Fruit fly (Drosophila melanogaster) whole organism, prepupa: Measurements from ENCODE around the gene CG14223.

Experiments used
- CG10631 ChIP-seq: fragments of 200-800 bp; sonication (Bioruptor generic); optimal IDR thresholded peaks from 2 replicates; lab custom pipeline; 2016; ENCODE audit warnings: missing biosample characterization, missing genetic modification characterization
- CG10669 ChIP-seq: fragments of 200-800 bp; sonication (Bioruptor generic); optimal IDR thresholded peaks from 3 replicates; lab custom pipeline; 2018; ENCODE audit warnings: missing biosample characterization, mild to moderate bottlenecking, missing genetic modification characterization, moderate library complexity
- CG11902 ChIP-seq: fragments of 200-800 bp; sonication (Bioruptor generic); optimal IDR thresholded peaks from 3 replicates; lab custom pipeline; 2016; ENCODE audit warnings: missing biosample characterization, missing genetic modification characterization
- CG15336 ChIP-seq: fragments of 200-800 bp; sonication (Bioruptor generic); IDR thresholded peaks from 2 replicates; pipeline ENCODE4 v1.3.6; 2022; ENCODE audit warnings: missing biosample characterization, missing genetic modification characterization
- CG1621 ChIP-seq: fragments of 200-800 bp; sonication (Bioruptor generic); optimal IDR thresholded peaks from 3 replicates; lab custom pipeline; 2018; ENCODE audit warnings: missing biosample characterization, mild to moderate bottlenecking, missing genetic modification characterization
- CG16779 ChIP-seq: fragments of 200-800 bp; sonication (Bioruptor generic); optimal IDR thresholded peaks from 3 replicates; lab custom pipeline; 2017; ENCODE audit warnings: missing biosample characterization, mild to moderate bottlenecking, missing genetic modification characterization
- CG3032 ChIP-seq: fragments of 200-800 bp; optimal IDR thresholded peaks from 2 replicates; lab custom pipeline; 2019; ENCODE audit warnings: missing biosample characterization, mild to moderate bottlenecking, missing genetic modification characterization, moderate library complexity
- CG31627 ChIP-seq: fragments of 200-800 bp; sonication (Bioruptor generic); optimal IDR thresholded peaks from 3 replicates; lab custom pipeline; 2016; ENCODE audit warnings: missing biosample characterization, missing genetic modification characterization
- CG3919 ChIP-seq: fragments of 200-800 bp; sonication (Bioruptor generic); optimal IDR thresholded peaks from 3 replicates; lab custom pipeline; 2016; ENCODE audit warnings: missing biosample characterization, missing genetic modification characterization
- CG4318 ChIP-seq: fragments of 200-800 bp; sonication (Bioruptor generic); optimal IDR thresholded peaks from 3 replicates; lab custom pipeline; 2017; ENCODE audit warnings: missing biosample characterization, mild to moderate bottlenecking, missing genetic modification characterization
- CG6163 ChIP-seq: fragments of 200-800 bp; sonication (Bioruptor generic); IDR thresholded peaks from 3 replicates; pipeline ENCODE4 v1.3.6; 2022; ENCODE audit warnings: missing biosample characterization, missing genetic modification characterization
- CG6792 ChIP-seq: fragments of 200-800 bp; sonication (Bioruptor generic); optimal IDR thresholded peaks from 3 replicates; lab custom pipeline; 2016; ENCODE audit warnings: missing biosample characterization, missing genetic modification characterization
- CG6808 ChIP-seq: fragments of 200-800 bp; sonication (Bioruptor generic); optimal IDR thresholded peaks from 3 replicates; lab custom pipeline; 2017; ENCODE audit warnings: missing biosample characterization, missing genetic modification characterization, mild to moderate bottlenecking, moderate library complexity, missing genetic modification reagents
- CG6854 ChIP-seq: fragments of 200-800 bp; sonication (Bioruptor generic); optimal IDR thresholded peaks from 2 replicates; lab custom pipeline; 2017; ENCODE audit warnings: missing biosample characterization, mild to moderate bottlenecking, missing genetic modification characterization
- CG7368 ChIP-seq: fragments of 200-800 bp; sonication (Bioruptor generic); optimal IDR thresholded peaks from 3 replicates; lab custom pipeline; 2016; ENCODE audit warnings: missing biosample characterization, missing genetic modification characterization
- CG8119 ChIP-seq: fragments of 200-800 bp; sonication (Bioruptor generic); IDR thresholded peaks from 3 replicates; pipeline ENCODE4 v1.3.6; 2022; ENCODE audit warnings: missing biosample characterization, missing genetic modification characterization
- CG8319 ChIP-seq: fragments of 200-800 bp; sonication (Bioruptor generic); optimal IDR thresholded peaks from 3 replicates; lab custom pipeline; 2016; ENCODE audit warnings: missing biosample characterization, missing genetic modification characterization
- CG9139 ChIP-seq: fragments of 200-800 bp; sonication (Bioruptor generic); optimal IDR thresholded peaks from 3 replicates; lab custom pipeline; 2017; ENCODE audit warnings: missing biosample characterization, mild to moderate bottlenecking, missing genetic modification characterization
- Eip75B ChIP-seq: fragments of 200-800 bp; sonication (Bioruptor generic); optimal IDR thresholded peaks from 3 replicates; lab custom pipeline; 2016; ENCODE audit warnings: missing biosample characterization, missing genetic modification characterization
- Ets21C ChIP-seq: fragments of 200-800 bp; sonication (Bioruptor generic); optimal IDR thresholded peaks from 3 replicates; lab custom pipeline; 2016; ENCODE audit warnings: missing biosample characterization, missing genetic modification characterization
- Gug ChIP-seq: fragments of 200-800 bp; sonication (Bioruptor generic); IDR thresholded peaks from 2 replicates; pipeline ENCODE4 v1.3.6; 2022; ENCODE audit warnings: missing biosample characterization, missing genetic modification characterization
- Hr38 ChIP-seq: sonication (Bioruptor generic); optimal IDR thresholded peaks from 2 replicates; lab custom pipeline; 2016; ENCODE audit warnings: missing biosample characterization, missing genetic modification characterization
- Hr39 ChIP-seq: fragments of 200-800 bp; sonication (Bioruptor generic); optimal IDR thresholded peaks from 2 replicates; lab custom pipeline; 2016; ENCODE audit warnings: missing biosample characterization, missing genetic modification characterization
- Hr4 ChIP-seq: fragments of 200-800 bp; sonication (Bioruptor generic); optimal IDR thresholded peaks from 3 replicates; lab custom pipeline; 2016; ENCODE audit warnings: missing biosample characterization, missing genetic modification characterization
- Lpt ChIP-seq: fragments of 200-800 bp; sonication (Bioruptor generic); optimal IDR thresholded peaks from 3 replicates; lab custom pipeline; 2016; ENCODE audit warnings: missing biosample characterization, missing genetic modification characterization
- Met ChIP-seq: fragments of 200-800 bp; sonication (Bioruptor generic); optimal IDR thresholded peaks from 3 replicates; lab custom pipeline; 2016; ENCODE audit warnings: missing biosample characterization, missing genetic modification characterization
- OdsH ChIP-seq: fragments of 200-800 bp; sonication (Bioruptor generic); optimal IDR thresholded peaks from 3 replicates; lab custom pipeline; 2016; ENCODE audit warnings: missing biosample characterization, missing genetic modification characterization
- Smox ChIP-seq: fragments of 200-800 bp; sonication (Bioruptor generic); optimal IDR thresholded peaks from 3 replicates; lab custom pipeline; 2016; ENCODE audit warnings: missing biosample characterization, missing genetic modification characterization
- Sox102F ChIP-seq: fragments of 200-800 bp; sonication (Bioruptor generic); optimal IDR thresholded peaks from 2 replicates; lab custom pipeline; 2016; ENCODE audit warnings: missing biosample characterization, mild to moderate bottlenecking, missing genetic modification characterization
- Sox14 ChIP-seq: fragments of 200-800 bp; sonication (Bioruptor generic); optimal IDR thresholded peaks from 3 replicates; lab custom pipeline; 2016; ENCODE audit warnings: missing biosample characterization, missing genetic modification characterization
- Sox15 ChIP-seq: fragments of 200-800 bp; sonication (Bioruptor generic); optimal IDR thresholded peaks from 3 replicates; lab custom pipeline; 2016; ENCODE audit warnings: missing biosample characterization, missing genetic modification characterization
- achi ChIP-seq: fragments of 200-800 bp; sonication (Bioruptor generic); optimal IDR thresholded peaks from 3 replicates; lab custom pipeline; 2016; ENCODE audit warnings: missing biosample characterization, missing genetic modification characterization
- cyc ChIP-seq: fragments of 200-800 bp; sonication (Bioruptor generic); optimal IDR thresholded peaks from 3 replicates; lab custom pipeline; 2016; ENCODE audit warnings: missing biosample characterization, missing genetic modification characterization
- dac ChIP-seq: fragments of 200-800 bp; sonication (Bioruptor generic); optimal IDR thresholded peaks from 2 replicates; lab custom pipeline; 2017; ENCODE audit warnings: missing biosample characterization, mild to moderate bottlenecking, missing genetic modification characterization
- eg ChIP-seq: fragments of 200-800 bp; sonication (Bioruptor generic); IDR thresholded peaks from 3 replicates; pipeline ENCODE4 v1.3.6; 2022; ENCODE audit warnings: missing biosample characterization, missing genetic modification characterization
- fkh ChIP-seq: fragments of 200-800 bp; sonication (Bioruptor generic); optimal IDR thresholded peaks from 3 replicates; lab custom pipeline; 2017; ENCODE audit warnings: missing biosample characterization, mild to moderate bottlenecking, missing genetic modification characterization, moderate library complexity
- net ChIP-seq: fragments of 200-800 bp; sonication (Bioruptor generic); optimal IDR thresholded peaks from 3 replicates; lab custom pipeline; 2016; ENCODE audit warnings: missing biosample characterization, missing genetic modification characterization
- pdm3 ChIP-seq: fragments of 200-800 bp; sonication (Bioruptor generic); optimal IDR thresholded peaks from 3 replicates; lab custom pipeline; 2016; ENCODE audit warnings: missing biosample characterization, missing genetic modification characterization
- spab ChIP-seq: fragments of 200-800 bp; sonication (Bioruptor generic); optimal IDR thresholded peaks from 2 replicates; lab custom pipeline; 2017; ENCODE audit warnings: missing biosample characterization, mild to moderate bottlenecking, missing genetic modification characterization, missing genetic modification reagents
- ss ChIP-seq, 2 experiments: fragments of 200-800 bp; sonication (Bioruptor generic); optimal IDR thresholded peaks; 2 replicates in 1 of 2; 3 replicates in 1 of 2; lab custom pipeline; 2017 to 2018; ENCODE audit warnings: mild to moderate bottlenecking in 2 of 2, missing biosample characterization in 2 of 2, missing genetic modification characterization in 2 of 2, moderate library complexity in 1 of 2
- svp ChIP-seq: fragments of 200-800 bp; sonication (Bioruptor generic); peaks from one replicate; lab custom pipeline; 2016; ENCODE audit warnings: missing biosample characterization, missing genetic modification characterization
- topi ChIP-seq: fragments of 200-800 bp; sonication (Bioruptor generic); optimal IDR thresholded peaks from 3 replicates; lab custom pipeline; 2016; ENCODE audit warnings: missing biosample characterization, missing genetic modification characterization
- vri ChIP-seq: fragments of 200-800 bp; sonication (Bioruptor generic); optimal IDR thresholded peaks from 3 replicates; lab custom pipeline; 2016; ENCODE audit warnings: missing biosample characterization, mild to moderate bottlenecking, missing genetic modification characterization

Gene CG14223

dm6 chrX:19683040-19683875, 19.5 kb upstream of the CG14223 start, which contains the start of the genes dome and Ubqn (continued):
- TF ChIP-seq CG7368: peak; percentile 0
- TF ChIP-seq achi (GFP tag; lab: Kevin White, UChicago): no peak
- no peak for TF ChIP-seq CG6163 (GFP tag; lab: Robert Waterston, UW)
- TF ChIP-seq Met (GFP tag; lab: Kevin White, UChicago): no peak
- peak; percentile 9 for TF ChIP-seq CG3032 (tag; lab: Kevin White, UChicago)
- TF ChIP-seq ss (GFP tag; optimal IDR thresholded peaks at IDR 0.05; lab: Kevin White, UChicago): peak in 1 of 2 experiments; percentile 36
- no peak for TF ChIP-seq CG9139 (GFP tag; lab: Kevin White, UChicago)
- no peak for TF ChIP-seq CG8119 (GFP tag; lab: Robert Waterston, UW)
- no peak for TF ChIP-seq CG11902 (GFP tag; lab: Kevin White, UChicago)
- TF ChIP-seq CG6854 (GFP tag; lab: Kevin White, UChicago): peak; percentile 82
- peak; percentile 22 for TF ChIP-seq topi (GFP tag; lab: Kevin White, UChicago)

dm6 chrX:19679207-19679606, 15.4 kb upstream of the CG14223 start:
- TF ChIP-seq Eip75B (GFP tag; lab: Kevin White, UChicago) (no peak), Hr38 (no peak), CG4318 (GFP tag; lab: Kevin White, UChicago) (no peak), Ets21C (GFP tag; lab: Kevin White, UChicago) (no peak), CG15336 (GFP tag; lab: Robert Waterston, UW) (no peak), vri (GFP tag; lab: Kevin White, UChicago) (no peak), cyc (no peak), Sox14 (GFP tag; lab: Kevin White, UChicago) (no peak), Smox (GFP tag; lab: Kevin White, UChicago) (no peak), CG6163 (GFP tag; lab: Robert Waterston, UW) (no peak), CG31627 (GFP tag; lab: Kevin White, UChicago) (no peak), CG16779 (tag; lab: Kevin White, UChicago) (no peak), net (GFP tag; lab: Kevin White, UChicago) (no peak), OdsH (GFP tag; lab: Kevin White, UChicago) (no peak), CG6808 (GFP tag; lab: Kevin White, UChicago) (no peak), spab (GFP tag; lab: Kevin White, UChicago) (no peak), CG10669 (no peak), Gug (GFP tag; lab: Robert Waterston, UW) (no peak)

dm6 chrX:19675662-19676061, 11.9 kb upstream of the CG14223 start, which contains the start of gene et:
Gene et, minus strand, starts transcription at chrX:19675891.
- TF ChIP-seq topi (GFP tag; lab: Kevin White, UChicago) (no peak), svp (GFP tag; lab: Kevin White, UChicago) (peak; percentile 79)

DNA sequence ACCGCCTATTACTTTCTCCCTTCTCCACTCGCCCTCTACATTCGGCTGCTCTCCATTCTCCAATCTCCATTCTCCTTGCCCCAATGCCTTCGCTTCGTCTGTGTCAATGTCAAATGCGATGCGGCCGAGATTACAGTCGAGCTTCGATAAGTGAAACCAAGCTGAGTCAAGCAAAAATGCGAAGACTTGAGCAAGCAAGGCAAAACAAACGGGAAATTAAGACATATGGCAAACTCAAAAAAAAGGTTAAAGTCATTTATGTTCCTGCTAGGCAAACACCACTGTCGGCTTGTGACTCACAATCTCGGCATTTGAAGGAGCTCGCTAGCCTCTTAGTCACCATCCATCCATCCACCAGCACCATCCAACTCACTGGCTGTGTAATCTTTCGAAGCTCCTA, 4.6 kb upstream of the CG14223 start:
- TF ChIP-seq svp (GFP tag; lab: Kevin White, UChicago): peak; percentile 100
- peak; percentile 98 for TF ChIP-seq CG11902 (GFP tag; lab: Kevin White, UChicago)
- TF ChIP-seq Sox102F (GFP tag; lab: Kevin White, UChicago): peak; percentile 99
- peak; percentile 99 for TF ChIP-seq net (GFP tag; lab: Kevin White, UChicago)
- peak; percentile 97 for TF ChIP-seq CG6808 (GFP tag; lab: Kevin White, UChicago)
- peak; percentile 99 for TF ChIP-seq CG31627 (GFP tag; lab: Kevin White, UChicago)
- TF ChIP-seq CG9139 (GFP tag; lab: Kevin White, UChicago): peak; percentile 96
- TF ChIP-seq OdsH (GFP tag; lab: Kevin White, UChicago): peak; percentile 99
- peak; percentile 99 for TF ChIP-seq CG6792 (GFP tag; lab: Kevin White, UChicago)
- TF ChIP-seq Hr4 (GFP tag; lab: Kevin White, UChicago): peak; percentile 97
- peak; percentile 98 for TF ChIP-seq CG1621 (tag; lab: Kevin White, UChicago)
- peak; percentile 95 for TF ChIP-seq CG16779 (tag; lab: Kevin White, UChicago)
- peak; percentile 100 for TF ChIP-seq Hr39 (GFP tag; lab: Kevin White, UChicago)
- peak; percentile 98 for TF ChIP-seq CG10669
- TF ChIP-seq fkh (GFP tag; lab: Kevin White, UChicago): no peak
- peak; percentile 95 for TF ChIP-seq CG4318 (GFP tag; lab: Kevin White, UChicago)
- peak; percentile 98 for TF ChIP-seq CG8319 (GFP tag; lab: Kevin White, UChicago)
- peak; percentile 95 for TF ChIP-seq spab (GFP tag; lab: Kevin White, UChicago)
- TF ChIP-seq CG10631: peak; percentile 99
- TF ChIP-seq Lpt: peak; percentile 98
- TF ChIP-seq pdm3 (GFP tag; lab: Kevin White, UChicago): peak; percentile 99
- peak; percentile 98 for TF ChIP-seq Sox15 (GFP tag; lab: Kevin White, UChicago)
- peak; percentile 97 for TF ChIP-seq eg (GFP tag; lab: Robert Waterston, UW)
- peak; percentile 99 for TF ChIP-seq Ets21C (GFP tag; lab: Kevin White, UChicago)
- TF ChIP-seq dac (GFP tag; lab: Kevin White, UChicago): peak; percentile 96
- TF ChIP-seq achi (GFP tag; lab: Kevin White, UChicago): peak; percentile 98
- TF ChIP-seq CG3919 (GFP tag; lab: Kevin White, UChicago): peak; percentile 99
